Fruit fly (Drosophila melanogaster): ENCODE measurements around the gene mthl6.

Gene mthl6

dm6 chr3L:7527661-7528379 lies 42.1 kb downstream of the mthl6 start:
- TF ChIP-seq Hr78 (GFP tag; optimal IDR thresholded peaks at IDR 0.05) = no peak
- TF ChIP-seq usp (GFP tag; optimal IDR thresholded peaks at IDR 0.05) = no peak
- no peak for TF ChIP-seq Hr83 (GFP tag; optimal IDR thresholded peaks at IDR 0.05; ENCODE audit: poor library complexity, severe bottlenecking)
- no peak for TF ChIP-seq N (GFP tag; optimal IDR thresholded peaks at IDR 0.05)
- TF ChIP-seq h (GFP tag; optimal IDR thresholded peaks at IDR 0.05) = no peak
- no peak for TF ChIP-seq Myc (optimal IDR thresholded peaks at IDR 0.05)
- no peak for TF ChIP-seq Dif (GFP tag; optimal IDR thresholded peaks at IDR 0.05; ENCODE audit: partially characterized antibody)
- TF ChIP-seq pan (optimal IDR thresholded peaks at IDR 0.05) = no peak
- no peak for TF ChIP-seq jim (GFP tag; optimal IDR thresholded peaks at IDR 0.05)
- no peak for TF ChIP-seq Dfd (GFP tag; optimal IDR thresholded peaks at IDR 0.05)
- TF ChIP-seq GATAd (GFP tag; optimal IDR thresholded peaks at IDR 0.05) = no peak
- no peak for TF ChIP-seq sage (GFP tag; optimal IDR thresholded peaks at IDR 0.05)
- no peak for TF ChIP-seq lola (GFP tag; optimal IDR thresholded peaks at IDR 0.05)
- TF ChIP-seq Abd-B (GFP tag; optimal IDR thresholded peaks at IDR 0.05) = no peak
- no peak for TF ChIP-seq CG32264 (GFP tag; optimal IDR thresholded peaks at IDR 0.05)
- no peak for TF ChIP-seq Rel (GFP tag; optimal IDR thresholded peaks at IDR 0.05)
- TF ChIP-seq Rel (tag; optimal IDR thresholded peaks at IDR 0.05) = no peak
- TF ChIP-seq dl (GFP tag; optimal IDR thresholded peaks at IDR 0.05; ENCODE audit: insufficient read depth in 1 of 2, partially characterized antibody in 2 of 2) = no peak
- TF ChIP-seq HLH106 (tag; optimal IDR thresholded peaks at IDR 0.05) = no peak

dm6 chr3L:7528380-7529080 lies 42.8 kb downstream of the mthl6 start, which contains the start of gene lqf:
Gene lqf, plus strand, starts transcription at chr3L:7528780.
- TF ChIP-seq HLH106 (tag; optimal IDR thresholded peaks at IDR 0.05) (peak; percentile 42), jim (GFP tag; optimal IDR thresholded peaks at IDR 0.05) (no peak), Vsx2 (GFP tag; optimal IDR thresholded peaks at IDR 0.05; ENCODE audit: partially characterized antibody) (no peak), dsf (GFP tag; optimal IDR thresholded peaks at IDR 0.05; ENCODE audit: borderline replicate concordance) (peak; percentile 12), Dfd (GFP tag; optimal IDR thresholded peaks at IDR 0.05) (peak; percentile 26), Jra (GFP tag; optimal IDR thresholded peaks at IDR 0.05) (no peak), GATAd (GFP tag; optimal IDR thresholded peaks at IDR 0.05) (peak; percentile 56), Sp1 (GFP tag; optimal IDR thresholded peaks at IDR 0.05) (no peak), brk (GFP tag; optimal IDR thresholded peaks at IDR 0.05) (peak; percentile 59), tai (GFP tag; optimal IDR thresholded peaks at IDR 0.05) (peak; percentile 66), Myc (optimal IDR thresholded peaks at IDR 0.05) (peak; percentile 38), h (GFP tag; optimal IDR thresholded peaks at IDR 0.05) (peak; percentile 14), psq (GFP tag; optimal IDR thresholded peaks at IDR 0.05) (peak; percentile 40), foxo (GFP tag; optimal IDR thresholded peaks at IDR 0.05) (peak in 1 of 2 experiments; percentile 42)

- TF ChIP-seq sv (GFP tag; optimal IDR thresholded peaks at IDR 0.05) (no peak), rgr (GFP tag; optimal IDR thresholded peaks at IDR 0.05) (peak; percentile 48), lola (GFP tag; optimal IDR thresholded peaks at IDR 0.05) (no peak), psq (GFP tag; optimal IDR thresholded peaks at IDR 0.05) (no peak), GATAd (GFP tag; optimal IDR thresholded peaks at IDR 0.05) (no peak), Sp1 (GFP tag; optimal IDR thresholded peaks at IDR 0.05) (no peak), h (GFP tag; optimal IDR thresholded peaks at IDR 0.05) (peak; percentile 46), N (GFP tag; optimal IDR thresholded peaks at IDR 0.05) (no peak), br (GFP tag; optimal IDR thresholded peaks at IDR 0.05) (no peak), foxo (GFP tag; optimal IDR thresholded peaks at IDR 0.05) (peak in 1 of 2 experiments; percentile 65), CG9705 (GFP tag; optimal IDR thresholded peaks at IDR 0.05) (no peak), Rel (GFP tag; optimal IDR thresholded peaks at IDR 0.05) (no peak), Rel (tag; optimal IDR thresholded peaks at IDR 0.05) (peak; percentile 71), brk (GFP tag; optimal IDR thresholded peaks at IDR 0.05) (no peak), fru (GFP tag; optimal IDR thresholded peaks at IDR 0.05) (no peak), ey (GFP tag; optimal IDR thresholded peaks at IDR 0.05) (peak; percentile 22), HLH106 (tag; optimal IDR thresholded peaks at IDR 0.05) (peak; percentile 21), CG32264 (GFP tag; optimal IDR thresholded peaks at IDR 0.05) (no peak), OdsH (GFP tag; optimal IDR thresholded peaks at IDR 0.05) (peak; percentile 47), dmrt93B (GFP tag; optimal IDR thresholded peaks at IDR 0.05) (no peak), Jra (GFP tag; optimal IDR thresholded peaks at IDR 0.05) (peak; percentile 91)
Measured at dm6 chr3L:7529081-7530021, 43.6 kb downstream of the mthl6 start.
